Worm (Caenorhabditis elegans): ENCODE results near the gene T23F2.3.

The T23F2.3 gene

ce11 chrX:5522769-5523601 lies 10.9 kb upstream of the T23F2.3 start, which contains the start of gene mboa-3 (continued):
- TF ChIP-seq daf-12 (tag; optimal IDR thresholded peaks at IDR 0.05): no peak
- TF ChIP-seq lin-39 (tag; optimal IDR thresholded peaks at IDR 0.05): no peak
- TF ChIP-seq nhr-42 (GFP tag; IDR thresholded peaks at IDR 0.05): no peak
- peak; percentile 22 for TF ChIP-seq dve-1 (tag; optimal IDR thresholded peaks at IDR 0.05; ENCODE audit: insufficient read depth)
- no peak for TF ChIP-seq arid-1 (GFP tag; conservative IDR thresholded peaks at IDR 0.05)
- TF ChIP-seq Y48G9A.11 (GFP tag; IDR thresholded peaks at IDR 0.05): no peak
- no peak for TF ChIP-seq ces-1 (GFP tag; optimal IDR thresholded peaks at IDR 0.05)
- peak; percentile 70 for TF ChIP-seq hlh-11 (tag; optimal IDR thresholded peaks at IDR 0.05)
- TF ChIP-seq nhr-28 (tag; optimal IDR thresholded peaks at IDR 0.05): peak; percentile 51
- TF ChIP-seq duxl-1 (tag; optimal IDR thresholded peaks at IDR 0.05; ENCODE audit: poor library complexity): no peak
- TF ChIP-seq skn-1 (tag; optimal IDR thresholded peaks at IDR 0.05): no peak
- TF ChIP-seq lin-29 (GFP tag; IDR thresholded peaks at IDR 0.05): no peak
- no peak for TF ChIP-seq zip-2 (tag; optimal IDR thresholded peaks at IDR 0.05)
- peak; percentile 14; the same call in 1 of the 2 replicates for TF ChIP-seq pha-4 (GFP tag; IDR thresholded peaks at IDR 0.05)
- TF ChIP-seq pha-4 (tag; optimal IDR thresholded peaks at IDR 0.05): peak; percentile 52
- no peak for TF ChIP-seq egl-43 (GFP tag; IDR thresholded peaks at IDR 0.05)
- TF ChIP-seq fos-1 (tag; optimal IDR thresholded peaks at IDR 0.05): no peak
- no peak for TF ChIP-seq nhr-41 (GFP tag; IDR thresholded peaks at IDR 0.05)
- TF ChIP-seq unc-62 (GFP tag; optimal IDR thresholded peaks at IDR 0.05 in 1 of 2): peak in 1 of 2 experiments; percentile 87
- no peak for TF ChIP-seq unc-62 (tag; optimal IDR thresholded peaks at IDR 0.05)
- no peak for TF ChIP-seq ZK546.5 (tag; optimal IDR thresholded peaks at IDR 0.05)
- no peak for TF ChIP-seq zag-1 (tag; optimal IDR thresholded peaks at IDR 0.05)
- no peak for TF ChIP-seq nhr-11 (tag; optimal IDR thresholded peaks at IDR 0.05)
- no peak for TF ChIP-seq sdz-12 (GFP tag; optimal IDR thresholded peaks at IDR 0.05)
- no peak for TF ChIP-seq spr-3 (GFP tag; optimal IDR thresholded peaks at IDR 0.05)
- TF ChIP-seq F10B5.3 (tag; optimal IDR thresholded peaks at IDR 0.05): no peak
- TF ChIP-seq lin-15B (tag; optimal IDR thresholded peaks at IDR 0.05): no peak
- TF ChIP-seq daf-8 (GFP tag; IDR thresholded peaks at IDR 0.05): no peak
- TF ChIP-seq dmd-6 (GFP tag; IDR thresholded peaks at IDR 0.05): peak; percentile 76
- no peak for TF ChIP-seq php-3 (GFP tag; IDR thresholded peaks at IDR 0.05)
- no peak for TF ChIP-seq T20F7.1 (GFP tag; optimal IDR thresholded peaks at IDR 0.05)
- TF ChIP-seq mep-1 (tag; optimal IDR thresholded peaks at IDR 0.05): peak; percentile 8
- TF ChIP-seq spr-1 (tag; optimal IDR thresholded peaks at IDR 0.05): no peak
- TF ChIP-seq lin-13 (GFP tag; optimal IDR thresholded peaks at IDR 0.05): no peak
- no peak for TF ChIP-seq cey-2 (tag; optimal IDR thresholded peaks at IDR 0.05; ENCODE audit: borderline replicate concordance, insufficient read depth)

DNA sequence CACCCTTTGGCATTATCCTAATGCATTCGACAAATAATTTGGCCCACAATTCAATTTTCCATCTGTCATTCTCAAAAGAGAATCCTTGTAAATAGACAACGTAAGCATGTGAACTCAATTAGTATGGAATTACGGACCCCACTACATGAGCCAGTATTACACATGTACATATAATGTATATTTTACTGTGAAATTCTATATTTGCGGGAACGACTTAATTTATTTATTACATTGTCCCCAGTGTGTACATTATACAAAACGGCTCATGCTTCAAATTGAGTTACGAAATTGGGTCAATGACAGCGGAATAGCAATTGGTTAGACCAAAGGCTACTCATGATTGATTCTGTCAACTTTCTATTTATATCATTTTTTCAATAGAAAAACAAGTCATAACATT lies 7.4 kb upstream of the T23F2.3 start:
- TF ChIP-seq nhr-48 (tag; optimal IDR thresholded peaks at IDR 0.05) (peak; percentile 15), spr-3 (GFP tag; optimal IDR thresholded peaks at IDR 0.05) (no peak), ztf-11 (tag; optimal IDR thresholded peaks at IDR 0.05) (no peak), zfp-3 (GFP tag; conservative IDR thresholded peaks at IDR 0.05) (0 out of 2 replicates have a peak, but pooled peaks have one; percentile 60), ceh-32 (tag; optimal IDR thresholded peaks at IDR 0.05; ENCODE audit: poor library complexity) (no peak), mxl-3 (GFP tag; optimal IDR thresholded peaks at IDR 0.05) (no peak), nhr-237 (tag; optimal IDR thresholded peaks at IDR 0.05) (no peak), saeg-2 (GFP tag; IDR thresholded peaks at IDR 0.05) (no peak), php-3 (GFP tag; IDR thresholded peaks at IDR 0.05) (no peak), mdt-29 (GFP tag; IDR thresholded peaks at IDR 0.05) (no peak), dve-1 (tag; optimal IDR thresholded peaks at IDR 0.05; ENCODE audit: insufficient read depth) (peak; percentile 14), unc-62 (GFP tag; optimal IDR thresholded peaks at IDR 0.05 in 1 of 2) (peak in 1 of 2 experiments; percentile 67), unc-62 (tag; optimal IDR thresholded peaks at IDR 0.05) (no peak)
